Worm (Caenorhabditis elegans) whole organism, L1 larva: ENCODE data around the gene Y38H6C.8.

Source experiments
- C04F5.9 ChIP-seq: sonication (generic microtip); optimal IDR thresholded peaks from 2 replicates; lab custom pipeline; 2016; ENCODE audit warnings: missing genetic modification characterization, missing compliant biosample characterization
- F16B12.6 ChIP-seq: fragments of 150-350 bp; optimal IDR thresholded peaks from 2 replicates; lab custom pipeline; 2014; ENCODE audit warnings: missing biosample characterization, missing genetic modification characterization
- alr-1 ChIP-seq: fragments of 200-800 bp; sonication (Bioruptor generic); optimal IDR thresholded peaks from 2 replicates; lab custom pipeline; 2018; ENCODE audit warnings: borderline replicate concordance, mild to moderate bottlenecking, missing genetic modification characterization, missing compliant biosample characterization
- aly-2 ChIP-seq: fragments of 150-350 bp; optimal IDR thresholded peaks from 2 replicates; lab custom pipeline; 2014; ENCODE audit warnings: missing biosample characterization, missing genetic modification characterization
- ama-1 ChIP-seq: fragments of 150-350 bp; optimal IDR thresholded peaks from 2 replicates; lab custom pipeline; 2014
- blmp-1 ChIP-seq: fragments of 150-350 bp; optimal IDR thresholded peaks from 2 replicates; lab custom pipeline; 2014; ENCODE audit warnings: missing biosample characterization, missing genetic modification characterization
- ceh-82 ChIP-seq, 3 experiments: fragments of 150-350 bp in 1 of 3; sonication (generic microtip) in 2 of 3; optimal IDR thresholded peaks; 2 replicates each; lab custom pipeline; 2014 to 2017; ENCODE audit warnings: missing biosample characterization in 3 of 3, missing genetic modification characterization in 3 of 3
- ceh-88 ChIP-seq: fragments of 200-800 bp; sonication (Bioruptor generic); IDR thresholded peaks from 2 replicates; pipeline ENCODE4 v1.3.6; 2022; ENCODE audit warnings: missing genetic modification characterization, missing compliant biosample characterization
- dpl-1 ChIP-seq, 3 experiments: fragments of 150-350 bp in 2 of 3; sonication (generic microtip) in 1 of 3; optimal IDR thresholded peaks; 2 replicates each; lab custom pipeline; 2014 to 2017; ENCODE audit warnings: missing biosample characterization in 3 of 3, missing genetic modification characterization in 3 of 3, missing genetic modification reagents in 3 of 3
- efl-1 ChIP-seq, 4 experiments: fragments of 150-350 bp; optimal IDR thresholded peaks in 3 of 4; peaks in 1 of 4; 1 replicate in 1 of 4; 2 replicates in 3 of 4; lab custom pipeline; 2014; ENCODE audit warnings: missing biosample characterization in 2 of 4, missing genetic modification characterization in 2 of 4, missing genetic modification reagents in 2 of 4
- egl-13 ChIP-seq: sonication (generic microtip); optimal IDR thresholded peaks from 2 replicates; lab custom pipeline; 2016; ENCODE audit warnings: missing genotype, missing genetic modification reagents, missing genetic modification characterization, missing compliant biosample characterization
- ets-5 ChIP-seq: fragments of 200-800 bp; sonication (Bioruptor generic); IDR thresholded peaks from 2 replicates; pipeline ENCODE4 v1.3.6; 2022; ENCODE audit warnings: missing genetic modification characterization, missing compliant biosample characterization
- fkh-10 ChIP-seq: sonication (generic microtip); optimal IDR thresholded peaks from 2 replicates; lab custom pipeline; 2017; ENCODE audit warnings: missing biosample characterization, missing genetic modification reagents, missing genetic modification characterization
- fkh-8 ChIP-seq: sonication (generic microtip); optimal IDR thresholded peaks from 2 replicates; lab custom pipeline; 2016; ENCODE audit warnings: mild to moderate bottlenecking, missing genetic modification characterization, missing compliant biosample characterization
- fos-1 ChIP-seq: fragments of 150-350 bp; optimal IDR thresholded peaks from 2 replicates; lab custom pipeline; 2014; ENCODE audit warnings: missing biosample characterization, missing genetic modification characterization
- hlh-17 ChIP-seq: fragments of 200-800 bp; sonication (Bioruptor generic); optimal IDR thresholded peaks from 2 replicates; lab custom pipeline; 2018; ENCODE audit warnings: missing genetic modification characterization, mild to moderate bottlenecking, missing compliant biosample characterization, moderate library complexity, borderline replicate concordance
- jun-1 ChIP-seq: fragments of 150-350 bp; optimal IDR thresholded peaks from 2 replicates; lab custom pipeline; 2014; ENCODE audit warnings: missing biosample characterization, missing genetic modification reagents, missing genetic modification characterization
- lin-15B ChIP-seq: fragments of 150-350 bp; sonication (generic microtip); optimal IDR thresholded peaks from 3 replicates; lab custom pipeline; 2014; ENCODE audit warnings: missing biosample characterization, missing genetic modification characterization
- lin-39 ChIP-seq: fragments of 150-350 bp; optimal IDR thresholded peaks from 2 replicates; lab custom pipeline; 2014; ENCODE audit warnings: missing biosample characterization, missing genetic modification reagents, missing genetic modification characterization
- mab-9 ChIP-seq: fragments of 200-800 bp; sonication (Bioruptor generic); IDR thresholded peaks from 2 replicates; pipeline ENCODE4 v1.3.6; 2022; ENCODE audit warnings: missing genetic modification reagents, missing genetic modification characterization, missing compliant biosample characterization
- mdl-1 ChIP-seq, 2 experiments: fragments of 150-350 bp; optimal IDR thresholded peaks; 2 replicates each; lab custom pipeline; 2014 to 2017; ENCODE audit warnings: missing biosample characterization in 2 of 2, missing genetic modification characterization in 2 of 2, inconsistent platforms in 1 of 2
- mef-2 ChIP-seq: fragments of 150-350 bp; optimal IDR thresholded peaks from 2 replicates; lab custom pipeline; 2014; ENCODE audit warnings: missing biosample characterization, missing genetic modification characterization
- mep-1 ChIP-seq: fragments of 150-350 bp; optimal IDR thresholded peaks from 2 replicates; lab custom pipeline; 2014; ENCODE audit warnings: missing biosample characterization, missing genetic modification characterization
- nhr-28 ChIP-seq: fragments of 150-350 bp; optimal IDR thresholded peaks from 2 replicates; lab custom pipeline; 2014; ENCODE audit warnings: missing biosample characterization, missing genetic modification characterization
- nhr-47 ChIP-seq: sonication (generic microtip); optimal IDR thresholded peaks from 2 replicates; lab custom pipeline; 2016; ENCODE audit warnings: mild to moderate bottlenecking, missing genetic modification characterization, moderate library complexity, missing compliant biosample characterization
- nhr-71 ChIP-seq: sonication (generic microtip); optimal IDR thresholded peaks from 2 replicates; lab custom pipeline; 2016; ENCODE audit warnings: mild to moderate bottlenecking, missing genetic modification characterization, moderate library complexity, missing compliant biosample characterization
- nhr-77 ChIP-seq: fragments of 150-350 bp; optimal IDR thresholded peaks from 2 replicates; lab custom pipeline; 2014; ENCODE audit warnings: missing biosample characterization, missing genetic modification characterization
- nhr-90 ChIP-seq: sonication (generic microtip); optimal IDR thresholded peaks from 2 replicates; lab custom pipeline; 2016; ENCODE audit warnings: mild to moderate bottlenecking, missing genetic modification characterization, missing compliant biosample characterization; ENCODE audit not compliant: poor library complexity
- pax-3 ChIP-seq: fragments of 200-800 bp; sonication (Bioruptor generic); optimal IDR thresholded peaks from 2 replicates; lab custom pipeline; 2018; ENCODE audit warnings: mild to moderate bottlenecking, missing genetic modification characterization, moderate library complexity, missing compliant biosample characterization
- pqm-1 ChIP-seq: sonication (generic microtip); optimal IDR thresholded peaks from 3 replicates; lab custom pipeline; 2017; ENCODE audit warnings: missing biosample characterization, missing genetic modification characterization
- snu-23 ChIP-seq: sonication (generic microtip); optimal IDR thresholded peaks from 2 replicates; lab custom pipeline; 2016; ENCODE audit warnings: missing genetic modification characterization, missing compliant biosample characterization
- sox-4 ChIP-seq: sonication (generic microtip); optimal IDR thresholded peaks from 2 replicates; lab custom pipeline; 2016; ENCODE audit warnings: missing genetic modification characterization, missing compliant biosample characterization
- swsn-7 ChIP-seq: sonication (generic microtip); optimal IDR thresholded peaks from 2 replicates; lab custom pipeline; 2016; ENCODE audit warnings: missing genetic modification characterization, missing compliant biosample characterization
- tbx-2 ChIP-seq: sonication (generic microtip); optimal IDR thresholded peaks from 2 replicates; lab custom pipeline; 2016; ENCODE audit warnings: missing genetic modification characterization, missing compliant biosample characterization
- unc-130 ChIP-seq: fragments of 150-350 bp; optimal IDR thresholded peaks from 2 replicates; lab custom pipeline; 2017; ENCODE audit warnings: missing biosample characterization, missing genetic modification characterization, inconsistent platforms
- unc-86 ChIP-seq: sonication (generic microtip); optimal IDR thresholded peaks from 2 replicates; lab custom pipeline; 2016; ENCODE audit warnings: missing genetic modification characterization, missing compliant biosample characterization
- unc-98 ChIP-seq: fragments of 200-800 bp; sonication (Bioruptor generic); IDR thresholded peaks from 2 replicates; pipeline ENCODE4 v1.3.6; 2022; ENCODE audit warnings: missing genetic modification characterization, missing compliant biosample characterization
- zag-1 ChIP-seq: fragments of 150-350 bp; optimal IDR thresholded peaks from 2 replicates; lab custom pipeline; 2014; ENCODE audit warnings: missing biosample characterization, missing genetic modification characterization

The Y38H6C.8 gene

ce11 chrV:20479013-20479739, 34.6 kb upstream of the Y38H6C.8 start, which contains the start of the genes calf-1 and rpl-2 (continued):
- TF ChIP-seq aly-2 (tag; lab: Kevin White, UChicago) (no peak), nhr-47 (tag; lab: Kevin White, UChicago) (peak; percentile 69), mdl-1 (tag; optimal IDR thresholded peaks at IDR 0.05; lab: Kevin White, UChicago) (no peak), hlh-17 (GFP tag; lab: Kevin White, UChicago) (no peak), mab-9 (no peak), sox-4 (tag; lab: Kevin White, UChicago) (no peak), fkh-8 (tag; lab: Kevin White, UChicago) (peak; percentile 59), egl-13 (tag; lab: Kevin White, UChicago) (no peak), blmp-1 (peak; percentile 60), ceh-82 (tag; optimal IDR thresholded peaks at IDR 0.05; lab: Kevin White, UChicago) (peak; percentile 24 to 61 (median 59)), zag-1 (tag; lab: Kevin White, UChicago) (no peak), ets-5 (GFP tag; lab: Robert Waterston, UW) (no peak), nhr-28 (no peak), fkh-10 (no peak), nhr-77 (tag; lab: Kevin White, UChicago) (peak; percentile 14), C04F5.9 (tag; lab: Kevin White, UChicago) (no peak), dpl-1 (GFP tag; optimal IDR thresholded peaks at IDR 0.05; lab: Kevin White, UChicago) (peak; percentile 55 to 67 (median 63)), fos-1 (tag; lab: Kevin White, UChicago) (no peak), pqm-1 (tag; lab: Kevin White, UChicago) (no peak), pax-3 (tag; lab: Kevin White, UChicago) (no peak), unc-86 (tag; lab: Kevin White, UChicago) (no peak), lin-39 (tag; lab: Kevin White, UChicago) (no peak), nhr-90 (tag; lab: Kevin White, UChicago) (no peak), alr-1 (no peak), snu-23 (peak; percentile 79), swsn-7 (tag; lab: Kevin White, UChicago) (peak; percentile 53), F16B12.6 (tag; lab: Kevin White, UChicago) (peak; percentile 57), tbx-2 (peak; percentile 68), mep-1 (tag; lab: Kevin White, UChicago) (peak; percentile 79), efl-1 (optimal IDR thresholded peaks at IDR 0.05; lab: Kevin White, UChicago) (peak; percentile 69 to 70), efl-1 (GFP tag; optimal IDR thresholded peaks at IDR 0.05 in 1 of 2; lab: Kevin White, UChicago) (peak; percentile 63 to 94), nhr-71 (peak; percentile 78), jun-1 (tag; lab: Kevin White, UChicago) (no peak)

- no peak for TF ChIP-seq lin-15B (tag; lab: Kevin White, UChicago)
- TF ChIP-seq ceh-82 (tag; optimal IDR thresholded peaks at IDR 0.05; lab: Kevin White, UChicago) = no peak
- no peak for TF ChIP-seq ama-1 (lab: Kevin White, UChicago)
- TF ChIP-seq unc-98 (GFP tag; lab: Robert Waterston, UW) = no peak
- TF ChIP-seq mef-2 = no peak
These were observed 33.0 kb upstream of the Y38H6C.8 start for ce11 chrV:20480790-20481189.

ce11 chrV:20485285-20485684, 28.5 kb upstream of the Y38H6C.8 start, which contains the start of gene dhcr-7:
TSS of gene dhcr-7 (minus strand) at chrV:20485385.
- TF ChIP-seq ceh-88 (GFP tag; lab: Robert Waterston, UW) (no peak), aly-2 (tag; lab: Kevin White, UChicago) (no peak), unc-130 (no peak)
